Worm (Caenorhabditis elegans) whole organism, young adult: Measurements from ENCODE around the gene kin-24.

Experiments used
- B0336.3 ChIP-seq: fragments of 200-800 bp; sonication (Bioruptor generic); IDR thresholded peaks from 2 replicates; pipeline ENCODE4 v1.3.6; 2022; ENCODE audit warnings: missing genetic modification characterization, missing compliant biosample characterization
- Y79H2A.3 ChIP-seq: fragments of 200-800 bp; sonication (Bioruptor generic); conservative IDR thresholded peaks from 2 replicates; pipeline ENCODE4 v1.3.6; 2022; ENCODE audit warnings: missing genetic modification reagents, missing genetic modification characterization, missing compliant biosample characterization
- ccch-3 ChIP-seq: fragments of 200-800 bp; sonication (Bioruptor generic); optimal IDR thresholded peaks from 2 replicates; lab custom pipeline; 2018; ENCODE audit warnings: mild to moderate bottlenecking, missing genetic modification characterization, missing compliant biosample characterization
- mxl-1 ChIP-seq: sonication (generic microtip); optimal IDR thresholded peaks from 2 replicates; lab custom pipeline; 2016; ENCODE audit warnings: missing genetic modification characterization, missing compliant biosample characterization
- nhr-90 ChIP-seq: sonication (generic microtip); optimal IDR thresholded peaks from 2 replicates; lab custom pipeline; 2016; ENCODE audit warnings: missing genotype, mild to moderate bottlenecking, missing genetic modification characterization, missing compliant biosample characterization
- tbp1 ChIP-seq: fragments of 200-800 bp; sonication (Bioruptor generic); optimal IDR thresholded peaks from 2 replicates; lab custom pipeline; 2018; ENCODE audit warnings: mild to moderate bottlenecking, missing genetic modification characterization, missing compliant biosample characterization
- zim-3 ChIP-seq: sonication (generic microtip); optimal IDR thresholded peaks from 2 replicates; lab custom pipeline; 2017; ENCODE audit warnings: mild to moderate bottlenecking, missing genetic modification characterization, moderate library complexity, missing compliant biosample characterization
- ztf-26 ChIP-seq: sonication (generic microtip); optimal IDR thresholded peaks from 2 replicates; lab custom pipeline; 2017; ENCODE audit warnings: missing genetic modification characterization, missing compliant biosample characterization

- no peak for TF ChIP-seq mxl-1
- no peak for TF ChIP-seq ccch-3 (GFP tag; lab: Kevin White, UChicago)
- no peak for TF ChIP-seq Y79H2A.3 (GFP tag; lab: Robert Waterston, UW)
- TF ChIP-seq ztf-26 (tag; lab: Kevin White, UChicago), result no peak
- no peak for TF ChIP-seq zim-3 (tag; lab: Kevin White, UChicago)
- TF ChIP-seq tbp1 (GFP tag; lab: Kevin White, UChicago), result no peak
- no peak for TF ChIP-seq B0336.3 (GFP tag; lab: Robert Waterston, UW)
- no peak for TF ChIP-seq nhr-90
These were observed 38.2 kb downstream of the kin-24 start, which contains the start of gene fat-3 for ce11 chrIV:9802711-9803110.
